Fruit fly (Drosophila melanogaster): Measurements from ENCODE around the gene CG43815.

The CG43815 gene

dm6 chr2L:3570566-3570965 is 5.4 kb upstream of the CG43815 start:
- TF ChIP-seq Blimp-1 (GFP tag; optimal IDR thresholded peaks at IDR 0.05) (no peak), lz (GFP tag; optimal IDR thresholded peaks at IDR 0.05) (no peak), fkh (GFP tag; optimal IDR thresholded peaks at IDR 0.05) (peak; percentile 72)

- no peak for TF ChIP-seq CG11902 (GFP tag; optimal IDR thresholded peaks at IDR 0.05)
- no peak for TF ChIP-seq fkh (GFP tag; optimal IDR thresholded peaks at IDR 0.05)
- TF ChIP-seq pdm3 (GFP tag; optimal IDR thresholded peaks at IDR 0.05) = no peak
- no peak for TF ChIP-seq CG4318 (GFP tag; optimal IDR thresholded peaks at IDR 0.05)
- no peak for TF ChIP-seq lz (GFP tag; optimal IDR thresholded peaks at IDR 0.05)
- no peak for TF ChIP-seq Hr4 (GFP tag; optimal IDR thresholded peaks at IDR 0.05)
- no peak for TF ChIP-seq CG8119 (GFP tag; IDR thresholded peaks at IDR 0.05)
- TF ChIP-seq CG32006 (GFP tag; optimal IDR thresholded peaks at IDR 0.05) = no peak
- TF ChIP-seq dac (GFP tag; optimal IDR thresholded peaks at IDR 0.05) = no peak
- no peak for TF ChIP-seq CG1621 (tag; optimal IDR thresholded peaks at IDR 0.05)
- no peak for TF ChIP-seq salr (GFP tag; optimal IDR thresholded peaks at IDR 0.05)
- TF ChIP-seq Hr39 (GFP tag; optimal IDR thresholded peaks at IDR 0.05) = no peak
- TF ChIP-seq topi (GFP tag; optimal IDR thresholded peaks at IDR 0.05) = no peak
- no peak for TF ChIP-seq CG10669 (GFP tag; optimal IDR thresholded peaks at IDR 0.05)
- TF ChIP-seq eg (GFP tag; IDR thresholded peaks at IDR 0.05) = no peak
- TF ChIP-seq Hr38 (GFP tag; optimal IDR thresholded peaks at IDR 0.05) = no peak
- no peak for TF ChIP-seq Ets96B (tag; optimal IDR thresholded peaks at IDR 0.05)
Observed at dm6 chr2L:3571457-3571856, 4.6 kb upstream of the CG43815 start.

dm6 chr2L:3572529-3573171 is 3.4 kb upstream of the CG43815 start:
- TF ChIP-seq Sox14 (GFP tag; optimal IDR thresholded peaks at IDR 0.05) = no peak
- TF ChIP-seq Hr39 (GFP tag; optimal IDR thresholded peaks at IDR 0.05) = no peak
- TF ChIP-seq fd59A (GFP tag; optimal IDR thresholded peaks at IDR 0.05) = no peak
- no peak for TF ChIP-seq salr (GFP tag; optimal IDR thresholded peaks at IDR 0.05)
- no peak for TF ChIP-seq CG11762 (GFP tag; optimal IDR thresholded peaks at IDR 0.05; ENCODE audit: insufficient read depth)
- no peak for TF ChIP-seq CG6808 (GFP tag; optimal IDR thresholded peaks at IDR 0.05)
- no peak for TF ChIP-seq Eip75B (GFP tag; optimal IDR thresholded peaks at IDR 0.05)
- TF ChIP-seq svp (GFP tag) = no peak
- TF ChIP-seq Smox (GFP tag; optimal IDR thresholded peaks at IDR 0.05) = no peak
- TF ChIP-seq CG32006 (GFP tag; optimal IDR thresholded peaks at IDR 0.05) = no peak
- no peak for TF ChIP-seq Ets21C (GFP tag; optimal IDR thresholded peaks at IDR 0.05)

dm6 chr2L:3573172-3573755 is 2.7 kb upstream of the CG43815 start:
- TF ChIP-seq spab (GFP tag; optimal IDR thresholded peaks at IDR 0.05) (no peak), CG11762 (GFP tag; optimal IDR thresholded peaks at IDR 0.05; ENCODE audit: insufficient read depth) (peak; percentile 20), CG1621 (tag; optimal IDR thresholded peaks at IDR 0.05) (no peak), cyc (GFP tag; optimal IDR thresholded peaks at IDR 0.05) (peak; percentile 57), svp (GFP tag) (peak; percentile 87), Blimp-1 (GFP tag; optimal IDR thresholded peaks at IDR 0.05) (peak; percentile 35), Eip78C (GFP tag) (peak; percentile 70), CG8319 (GFP tag; optimal IDR thresholded peaks at IDR 0.05) (no peak), Hr39 (GFP tag; optimal IDR thresholded peaks at IDR 0.05) (peak; percentile 71), vri (GFP tag; optimal IDR thresholded peaks at IDR 0.05) (peak; percentile 27), CG6854 (GFP tag; optimal IDR thresholded peaks at IDR 0.05) (no peak), net (GFP tag; optimal IDR thresholded peaks at IDR 0.05) (no peak), salr (GFP tag; optimal IDR thresholded peaks at IDR 0.05) (no peak), OdsH (GFP tag; optimal IDR thresholded peaks at IDR 0.05) (peak; percentile 45), CG6808 (GFP tag; optimal IDR thresholded peaks at IDR 0.05) (no peak), CG8632 (GFP tag; optimal IDR thresholded peaks at IDR 0.05) (peak; percentile 5), Sox15 (GFP tag; optimal IDR thresholded peaks at IDR 0.05) (peak; percentile 30), CG31627 (GFP tag; optimal IDR thresholded peaks at IDR 0.05) (peak; percentile 69), CG6163 (GFP tag; IDR thresholded peaks at IDR 0.05) (peak; percentile 42; the same call in 2 of the 3 replicates), pdm3 (GFP tag; optimal IDR thresholded peaks at IDR 0.05) (peak; percentile 48), Ets96B (tag; optimal IDR thresholded peaks at IDR 0.05) (peak; percentile 42), CG9139 (GFP tag; optimal IDR thresholded peaks at IDR 0.05) (no peak), CG4318 (GFP tag; optimal IDR thresholded peaks at IDR 0.05) (peak; percentile 5), acj6 (GFP tag; optimal IDR thresholded peaks at IDR 0.05) (peak; percentile 49), Sox14 (GFP tag; optimal IDR thresholded peaks at IDR 0.05) (peak; percentile 50), esn (GFP tag; optimal IDR thresholded peaks at IDR 0.05) (peak; percentile 50), CG7368 (GFP tag; optimal IDR thresholded peaks at IDR 0.05) (no peak), Hr38 (GFP tag; optimal IDR thresholded peaks at IDR 0.05) (no peak), CG16779 (tag; optimal IDR thresholded peaks at IDR 0.05) (no peak)

All from whole organism, prepupa.